Worm (Caenorhabditis elegans): Measurements from ENCODE around the gene F56F11.1.
"Not testable (repeated sequence)": the region's sequence is repeated elsewhere in the genome, so short reads cannot be mapped to it uniquely, and the experiment has no call there.

F56F11.1 gene

DNA sequence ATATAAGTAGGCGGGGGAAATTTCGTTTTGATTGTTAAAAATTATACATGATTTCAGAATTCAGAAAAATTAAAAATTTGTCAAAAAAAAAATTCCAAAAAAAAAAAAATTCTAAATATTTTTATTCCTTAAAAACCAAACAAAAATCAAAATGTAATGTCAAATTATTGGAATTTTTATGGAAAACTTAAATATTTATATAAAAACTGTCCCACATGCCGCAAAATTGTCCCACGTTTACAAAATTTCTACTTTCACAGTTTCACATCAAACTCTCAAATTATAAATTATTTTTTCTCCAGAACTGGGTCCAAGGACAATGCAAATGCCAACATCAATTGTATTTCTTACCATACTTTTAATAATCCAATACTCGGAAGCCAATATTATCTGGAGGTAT, at the start of gene F56F11.1:
TSS of gene F56F11.1 (plus strand) at position 301 of the 400 bp plus-strand sequence.
- no peak for TF ChIP-seq nhr-77 (tag; optimal IDR thresholded peaks at IDR 0.05)
- no peak for TF ChIP-seq nhr-25 (tag; optimal IDR thresholded peaks at IDR 0.05)
- TF ChIP-seq ceh-82 (tag; optimal IDR thresholded peaks at IDR 0.05): no peak
- no peak for TF ChIP-seq mbf-1 (tag; optimal IDR thresholded peaks at IDR 0.05)
- TF ChIP-seq nhr-12 (tag; optimal IDR thresholded peaks at IDR 0.05): no peak
- no peak for TF ChIP-seq lin-11 (tag; optimal IDR thresholded peaks at IDR 0.05)
- no peak for TF ChIP-seq mab-5 (tag; optimal IDR thresholded peaks at IDR 0.05)
- no peak for TF ChIP-seq egl-27 (tag; optimal IDR thresholded peaks at IDR 0.05)
- TF ChIP-seq lsy-2 (tag; optimal IDR thresholded peaks at IDR 0.05): no peak

DNA sequence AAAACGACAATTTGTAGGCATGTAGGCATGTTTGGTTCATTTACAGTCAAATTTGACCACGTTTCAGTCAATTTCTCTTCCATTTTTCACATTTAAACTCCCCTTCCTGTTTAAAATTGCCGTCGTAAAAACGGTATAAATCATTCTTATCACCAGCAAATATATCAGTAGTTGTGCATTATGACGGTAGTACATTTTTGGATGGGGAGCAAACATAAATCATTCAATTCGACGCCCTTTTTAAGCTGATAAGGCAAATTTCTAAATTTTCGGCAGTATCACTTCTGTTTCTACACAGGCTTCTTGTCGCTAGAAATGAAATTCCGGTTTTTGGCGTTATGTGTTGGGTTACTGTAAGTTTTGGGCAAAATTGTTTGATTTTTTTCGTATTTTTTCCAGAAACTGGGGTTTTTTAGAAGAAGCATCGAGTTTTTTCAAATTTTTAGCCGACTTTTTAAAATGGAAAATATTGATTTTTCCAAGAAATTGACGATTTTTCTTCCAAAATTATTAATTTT, 49.6 kb upstream of the F56F11.1 start, which contains the start of gene H34I24.2:
TSS of gene H34I24.2 (plus strand) at position 189 of the 518 bp plus-strand sequence.
- TF ChIP-seq unc-55 (GFP tag; optimal IDR thresholded peaks at IDR 0.05): no peak
- TF ChIP-seq fos-1 (tag; optimal IDR thresholded peaks at IDR 0.05): peak; percentile 20
- no peak for TF ChIP-seq lin-11 (tag; optimal IDR thresholded peaks at IDR 0.05)
- TF ChIP-seq ztf-4 (tag; optimal IDR thresholded peaks at IDR 0.05): no peak

DNA sequence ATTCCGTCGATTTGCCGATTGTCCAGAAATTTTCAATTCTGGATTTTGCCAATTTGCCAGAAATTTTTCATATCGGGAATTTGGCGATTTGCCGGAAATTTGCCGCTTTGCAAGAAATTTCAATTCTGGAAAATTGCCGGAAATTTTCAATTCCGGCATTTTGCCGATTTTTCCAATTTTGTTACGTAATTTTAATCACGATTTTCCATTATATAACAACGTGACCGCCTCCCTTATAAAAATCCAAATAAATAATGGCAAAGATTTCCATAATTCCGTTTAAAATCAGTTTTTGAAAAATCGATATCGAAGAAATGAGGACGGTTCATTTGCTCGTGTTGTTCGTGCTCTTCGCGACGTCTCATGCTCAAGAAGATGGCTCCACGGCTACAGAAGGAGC, 44.8 kb upstream of the F56F11.1 start, which contains the start of gene H34I24.1:
TSS of gene H34I24.1 (plus strand) at position 301 of the 400 bp plus-strand sequence.
- not testable (repeated sequence) for TF ChIP-seq snpc-4, ceh-16, crh-2 (tag; optimal IDR thresholded peaks at IDR 0.05)

DNA sequence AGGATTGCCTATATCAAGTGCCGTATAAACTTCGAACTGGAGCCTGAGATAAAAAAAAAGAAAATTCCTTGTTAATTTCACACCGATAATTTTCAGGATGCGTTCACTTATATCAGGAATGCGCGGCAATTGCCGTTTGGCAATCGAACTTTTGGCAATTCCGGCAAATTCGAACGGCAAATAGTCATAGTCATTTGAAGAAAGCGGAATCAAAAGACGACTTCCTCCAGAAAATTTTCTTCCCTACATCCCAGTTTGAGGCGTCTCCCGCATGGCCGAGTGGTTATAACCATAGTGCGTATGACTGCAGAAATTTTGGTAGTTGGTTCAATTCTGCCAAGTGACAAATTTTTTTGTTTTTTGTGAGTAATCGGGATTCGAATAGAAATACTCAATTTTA, 35.6 kb upstream of the F56F11.1 start, which contains the start of gene F56F11.4:
TSS of gene F56F11.4 (plus strand) at position 301 of the 400 bp plus-strand sequence.
- TF ChIP-seq dmd-4 (tag; optimal IDR thresholded peaks at IDR 0.05) (no peak), nhr-12 (tag; optimal IDR thresholded peaks at IDR 0.05) (no peak), sma-9 (GFP tag; optimal IDR thresholded peaks at IDR 0.05) (no peak), sma-9 (tag; optimal IDR thresholded peaks at IDR 0.05) (no peak), nhr-23 (tag; optimal IDR thresholded peaks at IDR 0.05) (no peak), snpc-4 (tag; optimal IDR thresholded peaks at IDR 0.05) (no peak), R02D3.7 (tag; optimal IDR thresholded peaks at IDR 0.05) (no peak), mbf-1 (tag; optimal IDR thresholded peaks at IDR 0.05) (no peak), C34F6.9 (tag; optimal IDR thresholded peaks at IDR 0.05) (no peak), lin-11 (tag; optimal IDR thresholded peaks at IDR 0.05) (no peak)

DNA sequence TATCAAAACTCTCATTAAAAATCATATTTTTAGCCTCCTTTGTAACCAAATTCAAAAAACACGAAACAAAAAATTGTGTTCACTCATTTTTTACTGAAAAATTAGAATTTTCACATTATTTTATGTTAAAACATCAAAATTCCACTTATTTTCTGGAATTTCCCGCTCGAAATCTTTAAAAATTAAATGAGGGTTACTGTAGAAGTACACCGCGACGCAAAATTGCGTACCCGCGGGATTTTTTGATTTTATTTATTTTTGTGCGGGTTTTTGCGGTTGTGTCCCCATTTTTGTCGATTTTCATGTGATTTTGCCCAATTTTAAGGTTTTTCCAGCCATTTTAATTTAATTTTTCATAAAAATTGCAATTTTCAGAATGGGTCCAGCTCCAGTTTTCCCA, 33.2 kb upstream of the F56F11.1 start:
- TF ChIP-seq nhr-25 (tag; optimal IDR thresholded peaks at IDR 0.05): no peak
- TF ChIP-seq nhr-12 (tag; optimal IDR thresholded peaks at IDR 0.05): no peak
- TF ChIP-seq blmp-1 (tag; optimal IDR thresholded peaks at IDR 0.05; ENCODE audit: insufficient read depth): no peak
- TF ChIP-seq unc-55 (GFP tag; optimal IDR thresholded peaks at IDR 0.05): no peak
- TF ChIP-seq nhr-11 (tag; optimal IDR thresholded peaks at IDR 0.05): no peak
- no peak for TF ChIP-seq C34F6.9 (tag; optimal IDR thresholded peaks at IDR 0.05)
- no peak for TF ChIP-seq sma-3 (GFP tag; optimal IDR thresholded peaks at IDR 0.05)
- TF ChIP-seq nhr-129 (tag; optimal IDR thresholded peaks at IDR 0.05): no peak
- no peak for TF ChIP-seq sma-9 (GFP tag; optimal IDR thresholded peaks at IDR 0.05)
- no peak for TF ChIP-seq sma-9 (tag; optimal IDR thresholded peaks at IDR 0.05)

DNA sequence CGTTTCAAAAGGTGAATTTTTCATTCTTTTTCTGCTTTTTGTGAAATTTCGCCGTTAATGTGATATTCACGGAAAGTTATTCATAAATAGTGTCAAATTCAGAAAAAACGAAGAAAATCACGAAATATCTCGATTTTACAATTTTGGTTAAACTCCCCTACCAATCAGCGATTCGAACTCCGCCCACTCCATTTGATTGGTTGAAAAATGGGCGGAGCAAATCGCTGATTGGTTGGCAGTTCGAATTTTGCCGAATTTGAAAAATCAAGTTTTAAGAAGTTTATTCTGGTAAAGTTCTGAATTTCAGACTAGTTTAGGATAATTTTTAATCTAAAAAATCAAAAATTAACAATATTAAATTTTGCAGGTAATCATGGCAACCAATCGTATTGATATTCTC, 26.9 kb upstream of the F56F11.1 start:
- TF ChIP-seq sma-3 (GFP tag; optimal IDR thresholded peaks at IDR 0.05) (no peak), skn-1 (tag; optimal IDR thresholded peaks at IDR 0.05) (no peak), sem-4 (tag; optimal IDR thresholded peaks at IDR 0.05) (no peak), lin-11 (tag; optimal IDR thresholded peaks at IDR 0.05) (no peak), nhr-6 (tag; optimal IDR thresholded peaks at IDR 0.05) (no peak), dmd-4 (tag; optimal IDR thresholded peaks at IDR 0.05) (no peak), ztf-1 (GFP tag; conservative IDR thresholded peaks at IDR 0.05) (no peak), zag-1 (tag; optimal IDR thresholded peaks at IDR 0.05) (no peak), C34F6.9 (tag; optimal IDR thresholded peaks at IDR 0.05) (no peak), unc-39 (tag; optimal IDR thresholded peaks at IDR 0.05) (no peak), Y55F3AM.14 (GFP tag; optimal IDR thresholded peaks at IDR 0.05) (no peak), snpc-4 (tag; optimal IDR thresholded peaks at IDR 0.05) (no peak), ceh-82 (tag; optimal IDR thresholded peaks at IDR 0.05) (no peak), nhr-23 (tag; optimal IDR thresholded peaks at IDR 0.05) (no peak), sma-9 (GFP tag; optimal IDR thresholded peaks at IDR 0.05) (no peak), sma-9 (tag; optimal IDR thresholded peaks at IDR 0.05) (no peak), mdl-1 (tag; optimal IDR thresholded peaks at IDR 0.05) (no peak), nhr-12 (tag; optimal IDR thresholded peaks at IDR 0.05) (no peak), elt-1 (tag; optimal IDR thresholded peaks at IDR 0.05) (no peak), egl-27 (tag; optimal IDR thresholded peaks at IDR 0.05) (no peak)
